Fruit fly (Drosophila melanogaster) whole organism, embryonic: ENCODE data around the gene CG33158.

Experiments used
- C15 ChIP-seq: fragments of 200-800 bp; sonication (Bioruptor generic); IDR thresholded peaks from 3 replicates; pipeline ENCODE4 v1.3.6; 2022; ENCODE audit warnings: missing biosample characterization, missing genetic modification characterization
- CG11085 ChIP-seq: fragments of 200-800 bp; sonication (Bioruptor generic); IDR thresholded peaks from 2 replicates; pipeline ENCODE4 v1.3.6; 2022; ENCODE audit warnings: missing biosample characterization, missing genetic modification characterization
- CG11398 ChIP-seq: fragments of 200-800 bp; sonication (Bioruptor generic); optimal IDR thresholded peaks from 2 replicates; lab custom pipeline; 2016; ENCODE audit warnings: missing biosample characterization, missing genetic modification characterization
- CG13775 ChIP-seq: fragments of 200-800 bp; sonication (Bioruptor generic); optimal IDR thresholded peaks from 3 replicates; lab custom pipeline; 2017; ENCODE audit warnings: missing biosample characterization, mild to moderate bottlenecking, missing genetic modification characterization
- CG14860 ChIP-seq: fragments of 200-800 bp; sonication (Bioruptor generic); IDR thresholded peaks from 3 replicates; pipeline ENCODE4 v1.3.6; 2022; ENCODE audit warnings: missing biosample characterization, missing genetic modification characterization; ENCODE audit not compliant: partially characterized antibody
- CG15073 ChIP-seq: fragments of 200-800 bp; sonication (Bioruptor generic); optimal IDR thresholded peaks from 2 replicates; lab custom pipeline; 2016; ENCODE audit warnings: missing biosample characterization, missing genetic modification characterization
- CG1529 ChIP-seq: fragments of 200-800 bp; sonication (Bioruptor generic); optimal IDR thresholded peaks from 3 replicates; lab custom pipeline; 2018; ENCODE audit warnings: missing biosample characterization, missing genetic modification characterization
- CG15514 ChIP-seq: fragments of 200-800 bp; sonication (Bioruptor generic); optimal IDR thresholded peaks from 3 replicates; lab custom pipeline; 2017; ENCODE audit warnings: missing biosample characterization, missing genetic modification characterization, mild to moderate bottlenecking, moderate library complexity, missing genetic modification reagents
- CG18011 ChIP-seq: fragments of 200-800 bp; sonication (Bioruptor generic); optimal IDR thresholded peaks from 2 replicates; lab custom pipeline; 2017; ENCODE audit warnings: missing biosample characterization, missing genetic modification characterization, mild to moderate bottlenecking, moderate library complexity, missing genotype
- CG18599 ChIP-seq: fragments of 200-800 bp; sonication (Bioruptor generic); optimal IDR thresholded peaks from 3 replicates; lab custom pipeline; 2017; ENCODE audit warnings: missing biosample characterization, missing genetic modification characterization, mild to moderate bottlenecking, moderate library complexity, missing genetic modification reagents
- CG32767 ChIP-seq: fragments of 200-800 bp; sonication (Bioruptor generic); IDR thresholded peaks from 2 replicates; pipeline ENCODE4 v1.3.6; 2022; ENCODE audit warnings: missing biosample characterization, missing genetic modification characterization
- CG33213 ChIP-seq: fragments of 200-800 bp; sonication (Bioruptor generic); optimal IDR thresholded peaks from 3 replicates; lab custom pipeline; 2016; ENCODE audit warnings: missing biosample characterization, missing genetic modification characterization
- CG8281 ChIP-seq: fragments of 200-800 bp; sonication (Bioruptor generic); optimal IDR thresholded peaks from 2 replicates; lab custom pipeline; 2018; ENCODE audit warnings: missing biosample characterization, mild to moderate bottlenecking, missing genetic modification characterization, moderate library complexity
- CG8290 ChIP-seq, 3 experiments: fragments of 200-800 bp; sonication (Bioruptor generic); optimal IDR thresholded peaks; 2 replicates each; lab custom pipeline; 2016 to 2019; ENCODE audit warnings: missing biosample characterization in 3 of 3, missing genetic modification characterization in 3 of 3, mild to moderate bottlenecking in 2 of 3, moderate library complexity in 1 of 3
- CG8388 ChIP-seq: fragments of 200-800 bp; sonication (Bioruptor generic); optimal IDR thresholded peaks from 2 replicates; lab custom pipeline; 2019; ENCODE audit warnings: missing biosample characterization, mild to moderate bottlenecking, missing genetic modification characterization, moderate library complexity
- CHES-1-like ChIP-seq: fragments of 200-800 bp; sonication (Bioruptor generic); optimal IDR thresholded peaks from 2 replicates; lab custom pipeline; 2016; ENCODE audit warnings: missing biosample characterization, missing genetic modification characterization
- Hand ChIP-seq: fragments of 200-800 bp; sonication (Bioruptor generic); optimal IDR thresholded peaks from 2 replicates; lab custom pipeline; 2017; ENCODE audit warnings: mild to moderate bottlenecking, missing biosample characterization, missing genetic modification reagents, missing genetic modification characterization
- Kr ChIP-seq: fragments of 200-800 bp; sonication (Bioruptor generic); optimal IDR thresholded peaks from 2 replicates; lab custom pipeline; 2017; ENCODE audit warnings: missing biosample characterization, mild to moderate bottlenecking, missing genetic modification characterization
- MBD-R2 ChIP-seq: fragments of 200-800 bp; sonication (Bioruptor generic); IDR thresholded peaks from 2 replicates; pipeline ENCODE4 v1.3.6; 2022; ENCODE audit warnings: missing biosample characterization, missing genetic modification characterization
- MESR4 ChIP-seq: fragments of 200-800 bp; sonication (Bioruptor generic); optimal IDR thresholded peaks from 2 replicates; lab custom pipeline; 2018; ENCODE audit warnings: missing biosample characterization, mild to moderate bottlenecking, missing genetic modification characterization, moderate library complexity
- MTF-1 ChIP-seq: fragments of 200-800 bp; sonication (Bioruptor generic); optimal IDR thresholded peaks from 2 replicates; lab custom pipeline; 2018; ENCODE audit warnings: missing biosample characterization, mild to moderate bottlenecking, missing genetic modification characterization, borderline replicate concordance
- Mad ChIP-seq: fragments of 200-800 bp; sonication (Bioruptor generic); optimal IDR thresholded peaks from 2 replicates; lab custom pipeline; 2016; ENCODE audit warnings: missing biosample characterization, missing genetic modification characterization
- Max ChIP-seq: fragments of 200-800 bp; sonication (Bioruptor generic); optimal IDR thresholded peaks from 2 replicates; lab custom pipeline; 2016; ENCODE audit warnings: missing biosample characterization, mild to moderate bottlenecking, missing genetic modification characterization
- Rfx ChIP-seq: fragments of 200-800 bp; sonication (Bioruptor generic); IDR thresholded peaks from 2 replicates; pipeline ENCODE4 v1.3.6; 2022; ENCODE audit warnings: missing biosample characterization, missing genetic modification characterization
- Sox100B ChIP-seq: fragments of 200-800 bp; sonication (Bioruptor generic); optimal IDR thresholded peaks from 3 replicates; lab custom pipeline; 2018; ENCODE audit warnings: missing biosample characterization, mild to moderate bottlenecking, missing genetic modification characterization
- TFAM ChIP-seq: fragments of 200-800 bp; sonication (Bioruptor generic); optimal IDR thresholded peaks from 2 replicates; lab custom pipeline; 2017; ENCODE audit warnings: missing biosample characterization, missing genetic modification characterization, inconsistent platforms
- ac ChIP-seq: fragments of 200-800 bp; sonication (Bioruptor generic); optimal IDR thresholded peaks from 3 replicates; lab custom pipeline; 2017; ENCODE audit warnings: missing biosample characterization, mild to moderate bottlenecking, missing genetic modification characterization
- ash1 ChIP-seq: fragments of 200-800 bp; sonication (Bioruptor generic); optimal IDR thresholded peaks from 2 replicates; lab custom pipeline; 2018; ENCODE audit warnings: missing biosample characterization, mild to moderate bottlenecking, missing genetic modification characterization
- bowl ChIP-seq: fragments of 200-800 bp; sonication (Bioruptor generic); IDR thresholded peaks from 2 replicates; pipeline ENCODE4 v1.3.6; 2022; ENCODE audit warnings: missing biosample characterization, missing genetic modification characterization
- ci ChIP-seq: fragments of 200-800 bp; sonication (Bioruptor generic); IDR thresholded peaks from 3 replicates; pipeline ENCODE4 v1.3.6; 2022; ENCODE audit warnings: missing biosample characterization, missing genetic modification characterization
- crol ChIP-seq: fragments of 200-800 bp; sonication (Bioruptor generic); IDR thresholded peaks from 2 replicates; pipeline ENCODE4 v1.3.6; 2022; ENCODE audit warnings: missing biosample characterization, missing genetic modification characterization
- dati ChIP-seq: fragments of 200-800 bp; sonication (Bioruptor generic); IDR thresholded peaks from 2 replicates; pipeline ENCODE4 v1.3.6; 2022; ENCODE audit warnings: missing biosample characterization, missing genetic modification characterization
- exex ChIP-seq: fragments of 200-800 bp; sonication (Bioruptor generic); optimal IDR thresholded peaks from 4 replicates; lab custom pipeline; 2018; ENCODE audit warnings: missing biosample characterization, mild to moderate bottlenecking, missing genetic modification characterization, moderate library complexity
- ftz-f1 ChIP-seq: fragments of 200-800 bp; sonication (Bioruptor generic); optimal IDR thresholded peaks from 2 replicates; lab custom pipeline; 2016; ENCODE audit warnings: missing biosample characterization, missing genetic modification characterization
- fu2 ChIP-seq: fragments of 200-800 bp; sonication (Bioruptor generic); optimal IDR thresholded peaks from 2 replicates; lab custom pipeline; 2016; ENCODE audit warnings: missing biosample characterization, missing genetic modification characterization
- gcm2 ChIP-seq: fragments of 200-800 bp; sonication (Bioruptor generic); optimal IDR thresholded peaks from 2 replicates; lab custom pipeline; 2016; ENCODE audit warnings: missing biosample characterization, missing genetic modification characterization
- gro ChIP-seq: fragments of 200-800 bp; sonication (Bioruptor generic); optimal IDR thresholded peaks from 2 replicates; lab custom pipeline; 2016; ENCODE audit warnings: missing biosample characterization, missing genetic modification characterization
- gsb-n ChIP-seq: fragments of 200-800 bp; sonication (Bioruptor generic); optimal IDR thresholded peaks from 3 replicates; lab custom pipeline; 2018; ENCODE audit warnings: missing biosample characterization, mild to moderate bottlenecking, missing genetic modification characterization
- insv ChIP-seq, 2 experiments: fragments of 200-800 bp; sonication (Bioruptor generic); optimal IDR thresholded peaks; 3 replicates each; lab custom pipeline; 2016 to 2018; ENCODE audit warnings: missing biosample characterization in 2 of 2, missing genetic modification characterization in 2 of 2
- kah ChIP-seq: fragments of 200-800 bp; sonication (Bioruptor generic); optimal IDR thresholded peaks from 2 replicates; lab custom pipeline; 2018; ENCODE audit warnings: missing biosample characterization, mild to moderate bottlenecking, missing genetic modification characterization
- pho ChIP-seq: fragments of 200-800 bp; sonication (Bioruptor generic); optimal IDR thresholded peaks from 2 replicates; lab custom pipeline; 2016; ENCODE audit warnings: missing biosample characterization, missing genetic modification characterization
- pita ChIP-seq: fragments of 200-800 bp; sonication (Bioruptor generic); optimal IDR thresholded peaks from 2 replicates; lab custom pipeline; 2017; ENCODE audit warnings: missing biosample characterization, mild to moderate bottlenecking, missing genetic modification characterization
- ro ChIP-seq: fragments of 200-800 bp; sonication (Bioruptor generic); IDR thresholded peaks from 2 replicates; pipeline ENCODE4 v1.3.6; 2022; ENCODE audit warnings: missing biosample characterization, missing genetic modification characterization
- salm ChIP-seq: fragments of 200-800 bp; sonication (Bioruptor generic); optimal IDR thresholded peaks from 2 replicates; lab custom pipeline; 2018; ENCODE audit warnings: missing biosample characterization, mild to moderate bottlenecking, missing genetic modification characterization
- sens ChIP-seq: fragments of 200-800 bp; sonication (Bioruptor generic); peaks from one replicate; lab custom pipeline; 2016; ENCODE audit warnings: missing biosample characterization, missing genetic modification characterization
- shn ChIP-seq: fragments of 200-800 bp; sonication (Bioruptor generic); optimal IDR thresholded peaks from 3 replicates; lab custom pipeline; 2016; ENCODE audit warnings: missing biosample characterization, missing genetic modification characterization
- stwl ChIP-seq: fragments of 200-800 bp; sonication (Bioruptor generic); optimal IDR thresholded peaks from 3 replicates; lab custom pipeline; 2018; ENCODE audit warnings: missing biosample characterization, mild to moderate bottlenecking, missing genetic modification characterization, moderate library complexity
- tgo ChIP-seq: fragments of 200-800 bp; sonication (Bioruptor generic); IDR thresholded peaks from 3 replicates; pipeline ENCODE4 v1.3.6; 2022; ENCODE audit warnings: missing biosample characterization, missing genetic modification characterization
- unpg ChIP-seq: fragments of 200-800 bp; sonication (Bioruptor generic); optimal IDR thresholded peaks from 3 replicates; lab custom pipeline; 2018; ENCODE audit warnings: missing biosample characterization, mild to moderate bottlenecking, missing genetic modification characterization, moderate library complexity
- vnd ChIP-seq: fragments of 200-800 bp; sonication (Bioruptor generic); IDR thresholded peaks from 3 replicates; pipeline ENCODE4 v1.3.6; 2022; ENCODE audit warnings: missing biosample characterization, missing genetic modification characterization; ENCODE audit not compliant: partially characterized antibody

The CG33158 gene

dm6 chr3L:16394506-16394905 is 24.9 kb upstream of the CG33158 start, which contains the start of gene Gagr (continued):
- TF ChIP-seq salm (tag; lab: Kevin White, UChicago), result no peak
- TF ChIP-seq ac (GFP tag; lab: Kevin White, UChicago), result no peak
- no peak for TF ChIP-seq Sox100B (GFP tag; lab: Kevin White, UChicago)
- TF ChIP-seq CG14860 (GFP tag; lab: Robert Waterston, UW), result no peak
- no peak for TF ChIP-seq pho
- TF ChIP-seq Kr (GFP tag; lab: Kevin White, UChicago), result no peak
- no peak for TF ChIP-seq Hand
- TF ChIP-seq ash1 (GFP tag; lab: Kevin White, UChicago), result no peak
- no peak for TF ChIP-seq MTF-1
- no peak for TF ChIP-seq TFAM
- TF ChIP-seq MESR4 (GFP tag; lab: Kevin White, UChicago), result no peak
- no peak for TF ChIP-seq gcm2 (GFP tag; lab: Kevin White, UChicago)
- no peak for TF ChIP-seq CG18011
- TF ChIP-seq ci (GFP tag; lab: Robert Waterston, UW), result no peak
- TF ChIP-seq Mad (GFP tag; lab: Kevin White, UChicago), result no peak
- TF ChIP-seq Max, result no peak
- TF ChIP-seq unpg (GFP tag; lab: Kevin White, UChicago), result no peak
- TF ChIP-seq kah (GFP tag; lab: Kevin White, UChicago), result no peak
- 0 out of 2 replicates have a peak, but pooled peaks have one; percentile 22 for TF ChIP-seq Rfx
- TF ChIP-seq CG1529 (GFP tag; lab: Kevin White, UChicago), result no peak
- TF ChIP-seq MBD-R2 (GFP tag; lab: Robert Waterston, UW), result no peak
- no peak for TF ChIP-seq ftz-f1 (GFP tag; lab: Kevin White, UChicago)
- TF ChIP-seq pita (GFP tag; lab: Kevin White, UChicago), result no peak

- TF ChIP-seq C15 (GFP tag; lab: Robert Waterston, UW) (no peak), stwl (tag; lab: Kevin White, UChicago) (no peak), ac (GFP tag; lab: Kevin White, UChicago) (no peak), CHES-1-like (GFP tag; lab: Kevin White, UChicago) (no peak), CG8281 (tag; lab: Kevin White, UChicago) (no peak), CG18599 (GFP tag; lab: Kevin White, UChicago) (no peak), CG13775 (GFP tag; lab: Kevin White, UChicago) (no peak), CG14860 (GFP tag; lab: Robert Waterston, UW) (no peak), salm (tag; lab: Kevin White, UChicago) (no peak), insv (GFP tag; optimal IDR thresholded peaks at IDR 0.05; lab: Kevin White, UChicago) (no peak), dati (no peak), shn (GFP tag; lab: Kevin White, UChicago) (no peak), CG11085 (GFP tag; lab: Robert Waterston, UW) (no peak), CG32767 (no peak), bowl (GFP tag; lab: Robert Waterston, UW) (no peak)
Observed at dm6 chr3L:16400175-16400574, 19.2 kb upstream of the CG33158 start, which contains the start of gene CG44836. TSS of gene CG44836 (minus strand) at chr3L:16400275.

dm6 chr3L:16402253-16402652 is 17.1 kb upstream of the CG33158 start:
- TF ChIP-seq CG8290 (GFP tag; optimal IDR thresholded peaks at IDR 0.05; lab: Kevin White, UChicago) (no peak), CG8290 (tag; optimal IDR thresholded peaks at IDR 0.05; lab: Kevin White, UChicago) (no peak), CG33213 (no peak), kah (GFP tag; lab: Kevin White, UChicago) (no peak), exex (tag; lab: Kevin White, UChicago) (peak; percentile 49), CG8388 (GFP tag; lab: Kevin White, UChicago) (no peak), fu2 (GFP tag; lab: Kevin White, UChicago) (no peak), sens (GFP tag; lab: Kevin White, UChicago) (peak; percentile 52), gro (no peak), CG15073 (no peak), ro (no peak), CG15514 (GFP tag; lab: Kevin White, UChicago) (peak; percentile 9), tgo (GFP tag; lab: Robert Waterston, UW) (no peak), vnd (GFP tag; lab: Robert Waterston, UW) (no peak), crol (no peak), gsb-n (tag; lab: Kevin White, UChicago) (no peak), CG11398 (GFP tag; lab: Kevin White, UChicago) (no peak)
